Worm (Caenorhabditis elegans) whole organism, L4/young adult: Measurements from ENCODE around the gene srd-43.

Experiments used
- W03F9.2 ChIP-seq: fragments of 150-350 bp; optimal IDR thresholded peaks from 2 replicates; lab custom pipeline; 2014; ENCODE audit warnings: missing biosample characterization, missing genetic modification characterization
- dao-5 ChIP-seq: sonication (generic microtip); optimal IDR thresholded peaks from 2 replicates; lab custom pipeline; 2016; ENCODE audit warnings: missing genotype, missing genetic modification characterization, moderate library complexity, missing compliant biosample characterization
- him-1 ChIP-seq: sonication (generic microtip); optimal IDR thresholded peaks from 2 replicates; lab custom pipeline; 2016; ENCODE audit warnings: missing genotype, missing genetic modification reagents, missing genetic modification characterization, missing compliant biosample characterization

DNA sequence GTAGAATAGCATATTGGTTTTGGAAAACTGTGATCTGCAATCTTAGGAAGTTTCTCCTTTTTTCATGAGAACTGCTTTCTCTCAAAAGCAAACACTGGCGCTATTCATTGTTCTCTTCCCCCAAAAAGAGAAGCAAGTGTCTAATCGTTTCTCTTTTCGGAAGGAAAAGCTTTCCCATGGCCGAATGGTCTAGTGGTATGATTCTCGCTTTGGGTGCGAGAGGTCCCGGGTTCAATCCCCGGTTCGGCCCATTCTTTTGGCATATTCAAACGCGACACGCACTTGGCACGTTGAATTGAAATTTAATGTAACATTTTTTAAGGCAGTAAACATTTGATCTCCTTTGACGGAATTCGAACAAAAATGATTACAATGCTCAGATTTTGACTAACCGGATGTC, 2.2 kb upstream of the srd-43 start:
- TF ChIP-seq him-1 = no peak
- TF ChIP-seq W03F9.2 = no peak
- no peak for TF ChIP-seq dao-5 (tag; lab: Kevin White, UChicago)
